Fruit fly (Drosophila melanogaster) whole organism, adult: Measurements from ENCODE around the gene CG4338.

Experiments used
- CG11617 ChIP-seq: fragments of 200-800 bp; sonication (Bioruptor generic); optimal IDR thresholded peaks from 2 replicates; lab custom pipeline; 2017; ENCODE audit warnings: mild to moderate bottlenecking, missing biosample characterization, missing genetic modification reagents, missing genetic modification characterization
- CG12768 ChIP-seq: fragments of 200-800 bp; sonication (Bioruptor generic); optimal IDR thresholded peaks from 2 replicates; lab custom pipeline; 2017; ENCODE audit warnings: missing biosample characterization, missing genetic modification characterization, mild to moderate bottlenecking, moderate library complexity, missing genetic modification reagents
- CG14711 ChIP-seq: fragments of 200-800 bp; sonication (Bioruptor generic); optimal IDR thresholded peaks from 2 replicates; lab custom pipeline; 2018; ENCODE audit warnings: missing biosample characterization, mild to moderate bottlenecking, missing genetic modification characterization, moderate library complexity
- CG1620 ChIP-seq: fragments of 200-800 bp; sonication (Bioruptor generic); optimal IDR thresholded peaks from 2 replicates; lab custom pipeline; 2016; ENCODE audit warnings: missing biosample characterization, missing genetic modification characterization
- CG33017 ChIP-seq: fragments of 200-800 bp; sonication (Bioruptor generic); optimal IDR thresholded peaks from 2 replicates; lab custom pipeline; 2018; ENCODE audit warnings: missing biosample characterization, mild to moderate bottlenecking, missing genetic modification characterization, moderate library complexity
- CG5204 ChIP-seq: fragments of 200-800 bp; sonication (Bioruptor generic); optimal IDR thresholded peaks from 2 replicates; lab custom pipeline; 2016; ENCODE audit warnings: missing biosample characterization, missing genetic modification characterization
- CG7045 ChIP-seq: fragments of 200-800 bp; sonication (Bioruptor generic); optimal IDR thresholded peaks from 2 replicates; lab custom pipeline; 2017; ENCODE audit warnings: missing biosample characterization, mild to moderate bottlenecking, missing genetic modification characterization
- CG7101 ChIP-seq: fragments of 200-800 bp; sonication (Bioruptor generic); optimal IDR thresholded peaks from 2 replicates; lab custom pipeline; 2018; ENCODE audit warnings: missing biosample characterization, mild to moderate bottlenecking, missing genetic modification characterization, moderate library complexity
- Clk ChIP-seq: fragments of 200-800 bp; sonication (Bioruptor generic); optimal IDR thresholded peaks from 2 replicates; lab custom pipeline; 2017; ENCODE audit warnings: missing biosample characterization, missing genetic modification characterization
- Crg-1 ChIP-seq: fragments of 200-800 bp; sonication (Bioruptor generic); optimal IDR thresholded peaks from 2 replicates; lab custom pipeline; 2016; ENCODE audit warnings: missing biosample characterization, missing genetic modification characterization
- Hr96 ChIP-seq: fragments of 200-800 bp; sonication (Bioruptor generic); optimal IDR thresholded peaks from 2 replicates; lab custom pipeline; 2016; ENCODE audit warnings: missing biosample characterization, missing genetic modification characterization
- Mnt ChIP-seq: fragments of 200-800 bp; sonication (Bioruptor generic); optimal IDR thresholded peaks from 2 replicates; lab custom pipeline; 2016; ENCODE audit warnings: missing biosample characterization, mild to moderate bottlenecking, missing genetic modification characterization
- bab1 ChIP-seq: fragments of 200-800 bp; sonication (Bioruptor generic); optimal IDR thresholded peaks from 3 replicates; lab custom pipeline; 2019; ENCODE audit warnings: missing biosample characterization, mild to moderate bottlenecking, missing genetic modification characterization, moderate library complexity
- cic ChIP-seq: fragments of 200-800 bp; sonication (Bioruptor generic); optimal IDR thresholded peaks from 2 replicates; lab custom pipeline; 2017; ENCODE audit warnings: missing biosample characterization, mild to moderate bottlenecking, missing genetic modification characterization, moderate library complexity
- cnc ChIP-seq, 2 experiments: fragments of >200 bp; optimal IDR thresholded peaks; 2 replicates each; lab custom pipeline; 2017
- kay ChIP-seq: fragments of 200-800 bp; sonication (Bioruptor generic); peaks from one replicate; lab custom pipeline; 2016; ENCODE audit warnings: missing biosample characterization, missing genetic modification characterization, borderline replicate concordance
- ovo ChIP-seq: fragments of 200-800 bp; sonication (Bioruptor generic); optimal IDR thresholded peaks from 2 replicates; lab custom pipeline; 2016; ENCODE audit warnings: missing biosample characterization, missing genetic modification characterization
- pad ChIP-seq: fragments of 200-800 bp; sonication (Bioruptor generic); optimal IDR thresholded peaks from 3 replicates; lab custom pipeline; 2017; ENCODE audit warnings: missing biosample characterization, missing genetic modification characterization, mild to moderate bottlenecking, moderate library complexity, missing genetic modification reagents
- tj ChIP-seq: fragments of 200-800 bp; sonication (Bioruptor generic); optimal IDR thresholded peaks from 3 replicates; lab custom pipeline; 2017; ENCODE audit warnings: missing biosample characterization, mild to moderate bottlenecking, missing genetic modification characterization, moderate library complexity
- toe ChIP-seq: fragments of 200-800 bp; sonication (Bioruptor generic); optimal IDR thresholded peaks from 2 replicates; lab custom pipeline; 2016; ENCODE audit warnings: missing biosample characterization, missing genetic modification characterization

The CG4338 gene

DNA sequence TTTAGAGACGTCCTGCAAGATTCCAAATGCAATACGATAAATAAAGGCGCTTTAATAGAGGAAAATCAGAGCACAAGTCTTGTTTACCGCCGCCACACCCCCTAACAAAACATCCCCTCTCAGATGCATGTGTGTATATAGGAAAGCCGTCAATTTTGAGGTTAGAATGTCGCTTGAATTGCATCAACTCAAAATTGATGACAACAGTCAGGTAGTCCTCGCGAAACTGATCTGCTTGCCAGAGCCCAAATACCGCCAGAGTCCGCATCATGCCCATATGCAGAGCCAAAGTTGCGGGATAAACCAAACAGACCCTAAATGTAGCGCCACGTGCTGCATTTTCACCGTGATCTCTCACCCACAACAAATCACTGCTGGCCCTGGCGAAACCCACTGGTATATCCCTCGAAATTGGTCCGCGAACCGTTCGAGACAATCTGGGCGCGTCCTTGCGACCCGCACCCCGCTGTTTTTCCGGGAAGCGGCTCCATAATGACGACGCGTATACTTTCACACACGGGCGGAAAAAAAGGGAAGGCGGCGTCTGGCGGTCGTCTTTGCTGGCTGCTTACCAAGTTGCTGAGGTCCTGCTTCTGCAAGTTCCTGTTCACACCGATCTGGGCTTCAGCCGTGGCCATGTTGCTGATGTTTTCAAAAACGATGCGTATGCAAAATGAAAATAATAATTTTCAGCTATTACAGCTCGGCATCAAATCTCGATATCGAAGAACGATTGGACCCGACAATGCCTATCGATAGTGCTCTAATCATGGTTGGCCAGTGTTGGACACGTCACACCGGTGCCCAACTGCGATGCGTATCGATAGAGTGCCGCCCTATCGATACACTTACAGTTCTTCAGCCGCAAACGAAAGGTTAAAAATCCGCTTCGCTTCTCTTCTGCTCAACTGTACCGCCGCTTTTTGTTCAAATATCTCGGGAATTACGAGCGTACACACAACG, 12.3 kb upstream of the CG4338 start, which contains the start of the genes eIF2gamma and Set:
eIF2gamma (minus strand) TSS at position 749 of the 963 bp plus-strand sequence.
Set (plus strand) TSS at position 843 of the 963 bp plus-strand sequence.
- TF ChIP-seq bab1 (GFP tag; lab: Kevin White, UChicago): peak; percentile 55
- TF ChIP-seq toe (GFP tag; lab: Kevin White, UChicago): no peak
- no peak for TF ChIP-seq CG7045
- TF ChIP-seq tj (GFP tag; lab: Kevin White, UChicago): peak; percentile 72
- peak; percentile 68 for TF ChIP-seq CG1620 (GFP tag; lab: Kevin White, UChicago)
- peak; percentile 61 for TF ChIP-seq CG7101
- TF ChIP-seq Crg-1: peak; percentile 30
- peak; percentile 47 for TF ChIP-seq ovo
- peak; percentile 26 for TF ChIP-seq CG14711 (tag; lab: Kevin White, UChicago)
- peak; percentile 79 for TF ChIP-seq Mnt (GFP tag; lab: Kevin White, UChicago)
- peak; percentile 29 for TF ChIP-seq CG33017 (tag; lab: Kevin White, UChicago)
- no peak for TF ChIP-seq CG5204 (GFP tag; lab: Kevin White, UChicago)
- TF ChIP-seq CG12768 (GFP tag; lab: Kevin White, UChicago): peak; percentile 41
- peak; percentile 60 for TF ChIP-seq Clk
- TF ChIP-seq cnc (optimal IDR thresholded peaks at IDR 0.05; lab: Kevin White, UChicago): no peak
- peak; percentile 63 for TF ChIP-seq pad (GFP tag; lab: Kevin White, UChicago)

- no peak for TF ChIP-seq toe (GFP tag; lab: Kevin White, UChicago)
- TF ChIP-seq cic: no peak
- no peak for TF ChIP-seq bab1 (GFP tag; lab: Kevin White, UChicago)
- no peak for TF ChIP-seq Hr96 (GFP tag; lab: Kevin White, UChicago)
Observed at dm6 chr3R:15263946-15264345, 11.4 kb upstream of the CG4338 start.

DNA sequence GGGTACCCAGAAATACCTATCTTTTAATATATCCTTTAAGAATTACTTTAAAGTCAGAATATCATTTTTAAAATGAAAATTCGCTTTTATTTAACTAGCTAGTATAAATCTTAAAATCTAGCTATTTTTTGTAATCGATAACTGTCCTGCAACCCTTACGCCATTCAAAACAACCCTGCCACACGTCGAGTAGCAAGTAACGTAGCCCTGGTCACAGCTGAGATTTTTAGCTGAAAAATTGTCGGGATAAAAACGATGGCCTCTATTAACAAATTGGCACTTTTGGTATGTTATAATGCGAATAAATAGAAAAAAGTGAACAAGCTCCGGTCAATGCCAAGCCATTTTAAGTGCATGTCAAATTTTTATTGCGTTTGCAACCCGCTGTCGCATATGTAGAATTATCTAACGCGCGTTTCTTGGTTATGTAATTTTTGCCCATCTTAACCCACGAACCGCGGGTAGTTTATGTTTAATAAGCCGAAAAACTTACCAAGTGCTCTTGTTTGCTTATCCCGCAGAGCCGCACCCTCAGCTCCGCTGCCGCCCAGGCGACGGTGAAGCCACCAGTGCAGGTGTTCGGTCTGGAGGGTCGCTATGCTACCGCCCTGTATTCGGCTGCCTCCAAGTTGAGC, 9.8 kb upstream of the CG4338 start, which contains the start of gene ATPsynO:
ATPsynO (plus strand) TSS at position 186 of the 635 bp plus-strand sequence.
- TF ChIP-seq CG5204 (GFP tag; lab: Kevin White, UChicago) (no peak), CG7045 (no peak), CG11617 (peak; percentile 51), cic (no peak), CG1620 (GFP tag; lab: Kevin White, UChicago) (peak; percentile 20), Mnt (GFP tag; lab: Kevin White, UChicago) (peak; percentile 60), Hr96 (GFP tag; lab: Kevin White, UChicago) (no peak), CG14711 (tag; lab: Kevin White, UChicago) (peak; percentile 59), CG33017 (tag; lab: Kevin White, UChicago) (peak; percentile 43), bab1 (GFP tag; lab: Kevin White, UChicago) (peak; percentile 74), Crg-1 (peak; percentile 17), CG7101 (peak; percentile 46), pad (GFP tag; lab: Kevin White, UChicago) (no peak), CG12768 (GFP tag; lab: Kevin White, UChicago) (no peak)

dm6 chr3R:15268426-15268825, 6.9 kb upstream of the CG4338 start, which contains the start of the genes CG14864 and Zip88E:
CG14864 (minus strand) TSS chr3R:15268538.
Zip88E (plus strand) TSS chr3R:15268662.
- TF ChIP-seq bab1 (GFP tag; lab: Kevin White, UChicago): peak; percentile 16
- TF ChIP-seq kay: no peak
- no peak for TF ChIP-seq cic
- TF ChIP-seq CG33017 (tag; lab: Kevin White, UChicago): no peak
- TF ChIP-seq CG14711 (tag; lab: Kevin White, UChicago): no peak

DNA sequence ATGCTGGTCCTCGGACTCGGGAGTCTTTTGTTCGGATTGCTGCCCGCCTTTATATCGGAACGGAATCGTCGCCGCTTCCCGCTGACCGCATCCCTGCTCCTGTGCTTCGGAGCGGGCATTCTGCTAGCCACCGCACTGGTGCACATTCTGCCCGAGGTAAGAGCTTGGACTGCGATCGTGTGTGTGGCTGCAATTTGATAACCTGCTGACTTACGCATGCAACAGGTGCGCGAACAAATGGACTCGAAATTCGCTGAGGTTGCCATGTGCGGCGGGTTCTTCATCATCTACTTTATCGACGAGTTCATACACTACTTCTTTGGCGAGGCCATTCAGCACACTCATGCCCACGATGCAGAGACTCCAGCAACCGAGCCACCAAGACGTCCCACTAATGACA, 6.5 kb upstream of the CG4338 start:
- TF ChIP-seq ovo (no peak), tj (GFP tag; lab: Kevin White, UChicago) (peak; percentile 90)

DNA sequence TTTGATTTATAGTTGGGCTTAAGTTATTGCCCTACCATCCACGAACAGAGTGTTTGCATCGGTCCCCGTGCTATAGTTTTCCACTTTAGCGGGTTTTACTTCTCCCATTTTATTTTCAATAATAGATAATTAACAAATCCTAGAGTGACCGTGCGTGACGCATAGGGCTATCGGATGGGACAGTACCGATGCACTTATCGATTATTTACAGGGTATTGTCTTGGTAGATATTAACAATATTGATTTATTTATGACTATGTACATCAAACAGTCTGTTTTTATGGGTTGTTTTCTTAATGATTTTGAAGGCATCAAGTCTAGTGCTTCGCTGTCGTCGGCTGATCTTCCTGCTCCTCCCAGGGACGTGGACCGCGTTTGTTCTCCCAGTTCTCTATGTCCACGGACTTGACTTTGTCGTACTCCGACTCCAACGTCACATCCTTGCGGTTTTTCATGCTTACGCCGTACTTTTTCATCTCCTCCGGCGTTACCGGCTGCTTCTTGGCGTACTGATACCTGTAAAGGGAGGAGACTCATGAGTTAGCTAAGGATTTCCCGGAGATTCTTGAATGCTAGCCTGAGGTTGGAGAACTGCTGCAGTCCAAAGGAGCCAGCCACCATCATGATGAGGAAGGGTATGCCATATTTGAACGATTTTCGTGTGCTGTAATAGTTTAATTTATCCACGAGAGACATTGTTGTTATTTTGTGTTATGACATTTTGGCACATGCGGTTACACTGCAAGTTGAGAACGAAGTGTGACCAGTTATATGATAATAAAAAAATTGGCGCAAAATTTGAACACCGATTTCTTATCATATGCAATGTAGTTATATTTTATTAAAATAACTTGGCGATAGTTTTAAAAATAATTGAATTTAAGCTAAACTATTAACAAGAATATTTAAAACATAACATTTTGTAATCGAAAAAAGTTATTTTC, 2.9 kb downstream of the CG4338 start, which contains the start of the genes MRG15 and Tm1:
MRG15 (minus strand) TSS at position 184 of the 944 bp plus-strand sequence.
Tm1 (plus strand) TSS at position 295 of the 944 bp plus-strand sequence.
- TF ChIP-seq Crg-1 (no peak), pad (GFP tag; lab: Kevin White, UChicago) (no peak), CG5204 (GFP tag; lab: Kevin White, UChicago) (no peak), ovo (no peak), CG11617 (peak; percentile 7), kay (no peak), CG14711 (tag; lab: Kevin White, UChicago) (peak; percentile 15), CG1620 (GFP tag; lab: Kevin White, UChicago) (no peak), tj (GFP tag; lab: Kevin White, UChicago) (peak; percentile 22), CG7045 (no peak), toe (GFP tag; lab: Kevin White, UChicago) (no peak), Hr96 (GFP tag; lab: Kevin White, UChicago) (no peak), Clk (no peak), CG33017 (tag; lab: Kevin White, UChicago) (no peak), CG7101 (no peak), Mnt (GFP tag; lab: Kevin White, UChicago) (peak; percentile 69), CG12768 (GFP tag; lab: Kevin White, UChicago) (no peak), bab1 (GFP tag; lab: Kevin White, UChicago) (no peak), cnc (optimal IDR thresholded peaks at IDR 0.05; lab: Kevin White, UChicago) (no peak), cic (no peak)
